Worm (Caenorhabditis elegans) whole organism, L1 larva: Measurements from ENCODE around the gene T22D1.1.

Source experiments
- alr-1 ChIP-seq: fragments of 200-800 bp; sonication (Bioruptor generic); optimal IDR thresholded peaks from 2 replicates; lab custom pipeline; 2018; ENCODE audit warnings: borderline replicate concordance, mild to moderate bottlenecking, missing genetic modification characterization, missing compliant biosample characterization
- ceh-63 ChIP-seq: fragments of 200-800 bp; sonication (Bioruptor generic); optimal IDR thresholded peaks from 2 replicates; lab custom pipeline; 2018; ENCODE audit warnings: mild to moderate bottlenecking, missing genetic modification characterization, missing compliant biosample characterization
- ceh-82 ChIP-seq, 3 experiments: fragments of 150-350 bp in 1 of 3; sonication (generic microtip) in 2 of 3; optimal IDR thresholded peaks; 2 replicates each; lab custom pipeline; 2014 to 2017; ENCODE audit warnings: missing biosample characterization in 3 of 3, missing genetic modification characterization in 3 of 3
- ceh-88 ChIP-seq: fragments of 200-800 bp; sonication (Bioruptor generic); IDR thresholded peaks from 2 replicates; pipeline ENCODE4 v1.3.6; 2022; ENCODE audit warnings: missing genetic modification characterization, missing compliant biosample characterization
- ceh-90 ChIP-seq: sonication (generic microtip); optimal IDR thresholded peaks from 2 replicates; lab custom pipeline; 2016; ENCODE audit warnings: missing genetic modification characterization, missing compliant biosample characterization
- ces-1 ChIP-seq: fragments of 150-350 bp; optimal IDR thresholded peaks from 2 replicates; lab custom pipeline; 2014; ENCODE audit warnings: missing biosample characterization, missing genetic modification reagents, missing genetic modification characterization
- egl-27 ChIP-seq, 2 experiments: fragments of 150-350 bp in 1 of 2; sonication (generic microtip); optimal IDR thresholded peaks; 3 replicates each; lab custom pipeline; 2017 to 2018; ENCODE audit warnings: missing biosample characterization in 2 of 2, missing genetic modification characterization in 2 of 2, missing genetic modification reagents in 2 of 2
- ets-5 ChIP-seq: fragments of 200-800 bp; sonication (Bioruptor generic); IDR thresholded peaks from 2 replicates; pipeline ENCODE4 v1.3.6; 2022; ENCODE audit warnings: missing genetic modification characterization, missing compliant biosample characterization
- fkh-10 ChIP-seq: sonication (generic microtip); optimal IDR thresholded peaks from 2 replicates; lab custom pipeline; 2017; ENCODE audit warnings: missing biosample characterization, missing genetic modification reagents, missing genetic modification characterization
- fkh-8 ChIP-seq: sonication (generic microtip); optimal IDR thresholded peaks from 2 replicates; lab custom pipeline; 2016; ENCODE audit warnings: mild to moderate bottlenecking, missing genetic modification characterization, missing compliant biosample characterization
- fos-1 ChIP-seq: fragments of 150-350 bp; optimal IDR thresholded peaks from 2 replicates; lab custom pipeline; 2014; ENCODE audit warnings: missing biosample characterization, missing genetic modification characterization
- isw-1 ChIP-seq: fragments of 200-800 bp; sonication (Bioruptor generic); IDR thresholded peaks from 2 replicates; pipeline ENCODE4 v1.3.6; 2022; ENCODE audit warnings: missing genetic modification characterization, missing compliant biosample characterization
- jun-1 ChIP-seq: fragments of 150-350 bp; optimal IDR thresholded peaks from 2 replicates; lab custom pipeline; 2014; ENCODE audit warnings: missing biosample characterization, missing genetic modification reagents, missing genetic modification characterization
- lin-13 ChIP-seq: fragments of 150-350 bp; optimal IDR thresholded peaks from 2 replicates; lab custom pipeline; 2014; ENCODE audit warnings: missing biosample characterization, missing genetic modification reagents, missing genetic modification characterization
- lin-14 ChIP-seq: fragments of 200-800 bp; sonication (Bioruptor generic); optimal IDR thresholded peaks from 2 replicates; lab custom pipeline; 2018; ENCODE audit warnings: mild to moderate bottlenecking, missing genetic modification characterization, moderate library complexity, missing compliant biosample characterization
- lin-35 ChIP-seq, 2 experiments: fragments of 150-350 bp; optimal IDR thresholded peaks; 2 replicates each; lab custom pipeline; 2014; ENCODE audit warnings: missing biosample characterization in 2 of 2, missing genetic modification characterization in 2 of 2, missing genetic modification reagents in 2 of 2
- lin-39 ChIP-seq: fragments of 150-350 bp; optimal IDR thresholded peaks from 2 replicates; lab custom pipeline; 2014; ENCODE audit warnings: missing biosample characterization, missing genetic modification reagents, missing genetic modification characterization
- lir-3 ChIP-seq: sonication (generic microtip); optimal IDR thresholded peaks from 2 replicates; lab custom pipeline; 2016; ENCODE audit warnings: mild to moderate bottlenecking, missing genetic modification characterization, moderate library complexity, missing compliant biosample characterization; ENCODE audit not compliant: poor library complexity
- lsy-2 ChIP-seq, 2 experiments: fragments of 150-350 bp; optimal IDR thresholded peaks; 2 replicates each; lab custom pipeline; 2014; ENCODE audit warnings: missing biosample characterization in 2 of 2, missing genetic modification characterization in 2 of 2
- mab-9 ChIP-seq: fragments of 200-800 bp; sonication (Bioruptor generic); IDR thresholded peaks from 2 replicates; pipeline ENCODE4 v1.3.6; 2022; ENCODE audit warnings: missing genetic modification reagents, missing genetic modification characterization, missing compliant biosample characterization
- mdl-1 ChIP-seq, 2 experiments: fragments of 150-350 bp; optimal IDR thresholded peaks; 2 replicates each; lab custom pipeline; 2014 to 2017; ENCODE audit warnings: missing biosample characterization in 2 of 2, missing genetic modification characterization in 2 of 2, inconsistent platforms in 1 of 2
- nhr-11 ChIP-seq: fragments of 150-350 bp; optimal IDR thresholded peaks from 2 replicates; lab custom pipeline; 2014; ENCODE audit warnings: missing biosample characterization, missing genetic modification characterization
- nhr-20 ChIP-seq: sonication (generic microtip); optimal IDR thresholded peaks from 2 replicates; lab custom pipeline; 2016; ENCODE audit warnings: mild to moderate bottlenecking, missing genetic modification characterization, missing compliant biosample characterization
- nhr-71 ChIP-seq: sonication (generic microtip); optimal IDR thresholded peaks from 2 replicates; lab custom pipeline; 2016; ENCODE audit warnings: mild to moderate bottlenecking, missing genetic modification characterization, moderate library complexity, missing compliant biosample characterization
- nhr-77 ChIP-seq: fragments of 150-350 bp; optimal IDR thresholded peaks from 2 replicates; lab custom pipeline; 2014; ENCODE audit warnings: missing biosample characterization, missing genetic modification characterization
- nhr-84 ChIP-seq: sonication (generic microtip); optimal IDR thresholded peaks from 2 replicates; lab custom pipeline; 2017; ENCODE audit warnings: missing biosample characterization, missing genetic modification characterization
- pag-3 ChIP-seq: sonication (generic microtip); optimal IDR thresholded peaks from 2 replicates; lab custom pipeline; 2017; ENCODE audit warnings: missing genetic modification characterization, mild to moderate bottlenecking, missing compliant biosample characterization, antibody characterized with exemption, borderline replicate concordance; ENCODE audit not compliant: insufficient read depth
- pqm-1 ChIP-seq: sonication (generic microtip); optimal IDR thresholded peaks from 3 replicates; lab custom pipeline; 2017; ENCODE audit warnings: missing biosample characterization, missing genetic modification characterization
- skn-1 ChIP-seq: fragments of 150-350 bp; optimal IDR thresholded peaks from 2 replicates; lab custom pipeline; 2014; ENCODE audit warnings: missing biosample characterization, missing genetic modification characterization
- snu-23 ChIP-seq: sonication (generic microtip); optimal IDR thresholded peaks from 2 replicates; lab custom pipeline; 2016; ENCODE audit warnings: missing genetic modification characterization, missing compliant biosample characterization
- swsn-7 ChIP-seq: sonication (generic microtip); optimal IDR thresholded peaks from 2 replicates; lab custom pipeline; 2016; ENCODE audit warnings: missing genetic modification characterization, missing compliant biosample characterization
- tlp-1 ChIP-seq: fragments of 150-350 bp; optimal IDR thresholded peaks from 2 replicates; lab custom pipeline; 2014; ENCODE audit warnings: missing biosample characterization, missing genetic modification characterization
- unc-62 ChIP-seq: fragments of 150-350 bp; optimal IDR thresholded peaks from 2 replicates; lab custom pipeline; 2014; ENCODE audit warnings: missing biosample characterization, missing genetic modification reagents, missing genetic modification characterization
- unc-98 ChIP-seq: fragments of 200-800 bp; sonication (Bioruptor generic); IDR thresholded peaks from 2 replicates; pipeline ENCODE4 v1.3.6; 2022; ENCODE audit warnings: missing genetic modification characterization, missing compliant biosample characterization
- zag-1 ChIP-seq: fragments of 150-350 bp; optimal IDR thresholded peaks from 2 replicates; lab custom pipeline; 2014; ENCODE audit warnings: missing biosample characterization, missing genetic modification characterization
- zip-4 ChIP-seq: fragments of 200-800 bp; sonication (Bioruptor generic); optimal IDR thresholded peaks from 2 replicates; lab custom pipeline; 2018; ENCODE audit warnings: mild to moderate bottlenecking, missing genetic modification characterization, moderate library complexity, missing compliant biosample characterization
- ztf-11 ChIP-seq, 2 experiments: sonication (generic microtip); optimal IDR thresholded peaks; 2 replicates each; lab custom pipeline; 2016 to 2017; ENCODE audit warnings: missing genetic modification characterization in 2 of 2, missing biosample characterization in 1 of 2, missing compliant biosample characterization in 1 of 2

Gene T22D1.1

DNA sequence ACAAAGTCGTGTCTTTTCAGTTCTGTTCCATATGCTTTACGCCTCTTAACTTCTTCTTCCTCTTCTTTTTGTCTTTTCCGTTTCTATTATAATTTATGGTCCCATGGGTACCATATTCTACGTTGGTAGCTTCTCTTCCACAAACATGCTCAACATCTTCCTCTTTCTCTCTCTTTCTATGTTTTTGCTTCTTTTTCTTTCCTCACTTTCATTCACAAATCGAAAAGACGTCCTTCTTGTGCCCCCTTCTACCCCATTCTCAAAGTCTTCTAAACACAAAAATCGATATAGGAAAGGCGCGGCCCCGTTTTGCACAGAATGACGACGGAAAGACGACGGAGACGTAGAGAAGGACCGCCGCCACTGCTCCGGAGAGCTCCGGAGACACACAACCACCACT, 35.5 kb downstream of the T22D1.1 start:
- TF ChIP-seq lir-3 (tag; lab: Kevin White, UChicago) (no peak), lsy-2 (tag; optimal IDR thresholded peaks at IDR 0.05; lab: Kevin White, UChicago) (peak in 1 of 2 experiments; percentile 18), fkh-8 (peak; percentile 32), egl-27 (tag; optimal IDR thresholded peaks at IDR 0.05; lab: Kevin White, UChicago) (no peak), snu-23 (GFP tag; lab: Kevin White, UChicago) (peak; percentile 3), lin-13 (GFP tag; lab: Kevin White, UChicago) (no peak), zip-4 (GFP tag; lab: Kevin White, UChicago) (no peak), ceh-90 (tag; lab: Kevin White, UChicago) (no peak), isw-1 (no peak), ets-5 (GFP tag; lab: Robert Waterston, UW) (no peak), tlp-1 (tag; lab: Kevin White, UChicago) (no peak), zag-1 (tag; lab: Kevin White, UChicago) (no peak), pqm-1 (tag; lab: Kevin White, UChicago) (no peak), nhr-20 (no peak), swsn-7 (tag; lab: Kevin White, UChicago) (peak; percentile 14), fos-1 (tag; lab: Kevin White, UChicago) (no peak), ceh-88 (GFP tag; lab: Robert Waterston, UW) (no peak), nhr-71 (tag; lab: Kevin White, UChicago) (peak; percentile 26), unc-98 (GFP tag; lab: Robert Waterston, UW) (no peak), lin-14 (peak; percentile 80), fkh-10 (peak; percentile 1), ceh-82 (tag; optimal IDR thresholded peaks at IDR 0.05; lab: Kevin White, UChicago) (peak in 1 of 3 experiments; percentile 22), pag-3 (tag; lab: Kevin White, UChicago) (no peak), skn-1 (no peak), nhr-84 (no peak), mab-9 (GFP tag; lab: Robert Waterston, UW) (0 out of 2 replicates have a peak, but pooled peaks have one; percentile 46)

DNA sequence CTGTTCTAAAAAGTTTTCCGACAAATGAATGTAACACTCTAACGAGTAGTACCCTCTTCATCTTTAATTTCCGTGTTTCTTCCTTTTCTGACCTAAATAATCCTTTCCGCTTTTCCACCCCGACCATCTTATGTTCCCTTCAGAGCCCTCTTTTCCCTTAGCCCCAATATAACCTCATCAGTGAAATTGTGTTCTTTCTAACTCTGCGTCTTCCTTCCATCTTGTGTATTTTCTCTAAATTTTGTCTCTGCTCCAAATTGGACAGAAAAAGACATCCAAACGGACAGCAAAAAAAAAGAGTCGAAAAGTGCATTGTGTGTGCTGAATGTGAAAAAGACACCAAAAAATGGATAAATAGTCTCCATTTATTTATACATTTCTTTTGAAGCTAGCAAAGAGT, 36.3 kb downstream of the T22D1.1 start:
- peak; percentile 37 for TF ChIP-seq zag-1 (tag; lab: Kevin White, UChicago)
- peak; percentile 4 for TF ChIP-seq ces-1
- no peak for TF ChIP-seq lin-39 (tag; lab: Kevin White, UChicago)
- TF ChIP-seq nhr-77, result no peak
- no peak for TF ChIP-seq alr-1 (tag; lab: Kevin White, UChicago)
- TF ChIP-seq lsy-2 (tag; optimal IDR thresholded peaks at IDR 0.05; lab: Kevin White, UChicago), result peak in 1 of 2 experiments; percentile 17
- peak in 1 of 3 experiments; percentile 16 for TF ChIP-seq ceh-82 (tag; optimal IDR thresholded peaks at IDR 0.05; lab: Kevin White, UChicago)
- peak; percentile 78 for TF ChIP-seq lin-14
- TF ChIP-seq fkh-10, result peak; percentile 29

DNA sequence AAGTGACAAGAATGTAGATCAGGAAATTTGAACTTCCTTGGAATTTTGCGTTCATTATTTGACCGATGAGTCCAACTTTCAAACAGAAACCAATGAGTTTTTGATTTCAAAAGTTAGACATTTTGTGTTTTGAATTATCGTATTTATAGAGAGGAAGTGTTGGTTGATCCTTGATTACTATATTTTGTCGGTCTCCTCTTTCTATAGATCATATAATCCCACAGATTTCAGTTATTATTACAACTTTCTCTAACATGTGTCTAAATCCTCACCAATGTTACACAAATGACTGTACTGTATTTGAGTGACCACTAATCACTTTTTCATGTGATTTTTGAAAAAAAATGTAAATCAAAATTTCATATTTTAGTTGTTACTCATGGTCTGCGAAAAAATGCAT, 41.3 kb downstream of the T22D1.1 start, which contains the start of gene B0478.3:
B0478.3 (minus strand) TSS at position 101 of the 400 bp plus-strand sequence.
- TF ChIP-seq lin-14 (no peak), pag-3 (tag; lab: Kevin White, UChicago) (no peak), nhr-77 (no peak), ztf-11 (tag; optimal IDR thresholded peaks at IDR 0.05; lab: Kevin White, UChicago) (no peak), mdl-1 (tag; optimal IDR thresholded peaks at IDR 0.05; lab: Kevin White, UChicago) (no peak)
- TF ChIP-seq, all 84 proteins: peak for 0

DNA sequence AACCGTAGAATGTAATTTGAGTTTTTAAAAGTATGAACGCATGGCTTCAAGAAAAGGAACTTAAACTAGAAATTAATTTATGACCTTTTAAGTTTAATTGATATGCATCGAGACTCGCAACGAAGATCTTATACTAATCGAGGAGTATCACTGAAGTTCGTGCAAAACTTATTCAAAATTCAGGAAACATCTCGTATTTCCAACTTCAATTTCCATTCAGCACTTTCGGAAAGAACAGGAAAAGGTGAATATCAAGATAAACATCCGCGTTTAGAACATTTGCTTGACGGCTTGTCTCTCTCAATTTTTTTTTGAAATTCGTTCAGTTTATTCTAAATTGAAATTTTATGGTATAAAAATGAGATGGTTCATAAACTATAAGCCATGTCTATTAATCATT, 42.0 kb downstream of the T22D1.1 start, which contains the start of gene ZK381.2:
ZK381.2 (plus strand) TSS at position 301 of the 400 bp plus-strand sequence.
- TF ChIP-seq lin-35 (GFP tag; optimal IDR thresholded peaks at IDR 0.05; lab: Kevin White, UChicago) (no peak), ceh-63 (no peak), jun-1 (tag; lab: Kevin White, UChicago) (no peak), unc-62 (no peak), nhr-11 (tag; lab: Kevin White, UChicago) (no peak), fos-1 (tag; lab: Kevin White, UChicago) (no peak), tlp-1 (tag; lab: Kevin White, UChicago) (no peak)
